Fruit fly (Drosophila melanogaster) whole organism, embryonic: ENCODE results near the gene CG13843.
A peak's percentile ranks its signal among the peaks of the same experiment; 100 is the strongest.

ENCODE experiments used
- CG10366 ChIP-seq: fragments of 200-800 bp; sonication (Bioruptor generic); IDR thresholded peaks from 2 replicates; pipeline ENCODE4 v1.3.6; 2022; ENCODE audit warnings: missing biosample characterization, missing genetic modification characterization
- CG10462 ChIP-seq: fragments of 200-800 bp; sonication (Bioruptor generic); optimal IDR thresholded peaks from 2 replicates; lab custom pipeline; 2016; ENCODE audit warnings: missing biosample characterization, missing genetic modification characterization
- CG11085 ChIP-seq: fragments of 200-800 bp; sonication (Bioruptor generic); IDR thresholded peaks from 2 replicates; pipeline ENCODE4 v1.3.6; 2022; ENCODE audit warnings: missing biosample characterization, missing genetic modification characterization
- CG11560 ChIP-seq: fragments of 200-800 bp; sonication (Bioruptor generic); IDR thresholded peaks from 3 replicates; pipeline ENCODE4 v1.3.6; 2022; ENCODE audit warnings: missing biosample characterization, missing genetic modification characterization
- CG11696 ChIP-seq: fragments of 200-800 bp; sonication (Bioruptor generic); IDR thresholded peaks from 2 replicates; pipeline ENCODE4 v1.3.6; 2022; ENCODE audit warnings: missing biosample characterization, missing genetic modification characterization
- CG13624 ChIP-seq: fragments of 200-800 bp; sonication (Bioruptor generic); optimal IDR thresholded peaks from 2 replicates; lab custom pipeline; 2016; ENCODE audit warnings: missing biosample characterization, missing genetic modification characterization
- CG13775 ChIP-seq: fragments of 200-800 bp; sonication (Bioruptor generic); optimal IDR thresholded peaks from 3 replicates; lab custom pipeline; 2017; ENCODE audit warnings: missing biosample characterization, mild to moderate bottlenecking, missing genetic modification characterization
- CG14050 ChIP-seq: fragments of 200-800 bp; sonication (Bioruptor generic); IDR thresholded peaks from 3 replicates; pipeline ENCODE4 v1.3.6; 2022; ENCODE audit warnings: missing biosample characterization, missing genetic modification characterization
- CG16813 ChIP-seq: fragments of 200-800 bp; sonication (Bioruptor generic); IDR thresholded peaks from 3 replicates; pipeline ENCODE4 v1.3.6; 2022; ENCODE audit warnings: missing biosample characterization, missing genetic modification characterization; ENCODE audit not compliant: partially characterized antibody
- CG17385 ChIP-seq: fragments of 200-800 bp; sonication (Bioruptor generic); optimal IDR thresholded peaks from 3 replicates; lab custom pipeline; 2018; ENCODE audit warnings: missing biosample characterization, mild to moderate bottlenecking, missing genetic modification characterization
- CG17612 ChIP-seq: fragments of 200-800 bp; sonication (Bioruptor generic); IDR thresholded peaks from 2 replicates; pipeline ENCODE4 v1.3.6; 2022; ENCODE audit warnings: missing biosample characterization, missing genetic modification characterization
- CG18262 ChIP-seq: fragments of 200-800 bp; optimal IDR thresholded peaks from 3 replicates; lab custom pipeline; 2019; ENCODE audit warnings: missing biosample characterization, mild to moderate bottlenecking, missing genetic modification characterization, moderate library complexity
- CG2116 ChIP-seq: fragments of 200-800 bp; sonication (Bioruptor generic); optimal IDR thresholded peaks from 3 replicates; lab custom pipeline; 2018; ENCODE audit warnings: missing biosample characterization, mild to moderate bottlenecking, missing genetic modification characterization
- CG30403 ChIP-seq: fragments of 200-800 bp; sonication (Bioruptor generic); optimal IDR thresholded peaks from 3 replicates; lab custom pipeline; 2016; ENCODE audit warnings: missing biosample characterization, missing genetic modification characterization
- CG3847 ChIP-seq: fragments of 200-800 bp; sonication (Bioruptor generic); IDR thresholded peaks from 2 replicates; pipeline ENCODE4 v1.3.6; 2022; ENCODE audit warnings: missing biosample characterization, missing genetic modification characterization
- CG4282 ChIP-seq: fragments of 200-800 bp; sonication (Bioruptor generic); optimal IDR thresholded peaks from 2 replicates; lab custom pipeline; 2016; ENCODE audit warnings: missing biosample characterization, missing genetic modification characterization
- CG4328 ChIP-seq: fragments of 200-800 bp; sonication (Bioruptor generic); optimal IDR thresholded peaks from 3 replicates; lab custom pipeline; 2017; ENCODE audit warnings: missing biosample characterization, missing genetic modification reagents, missing genetic modification characterization
- CG4617 ChIP-seq: fragments of 200-800 bp; sonication (Bioruptor generic); optimal IDR thresholded peaks from 3 replicates; lab custom pipeline; 2016; ENCODE audit warnings: missing biosample characterization, missing genetic modification characterization, borderline replicate concordance
- CG6791 ChIP-seq: fragments of 200-800 bp; sonication (Bioruptor generic); IDR thresholded peaks from 3 replicates; pipeline ENCODE4 v1.3.6; 2022; ENCODE audit warnings: missing biosample characterization, missing genetic modification characterization; ENCODE audit not compliant: partially characterized antibody
- CG9215 ChIP-seq: fragments of 200-800 bp; sonication (Bioruptor generic); IDR thresholded peaks from 2 replicates; pipeline ENCODE4 v1.3.6; 2022; ENCODE audit warnings: missing biosample characterization, missing genetic modification characterization
- CTCF ChIP-seq: fragments of 200-800 bp; sonication (Bioruptor generic); optimal IDR thresholded peaks from 2 replicates; lab custom pipeline; 2017; ENCODE audit warnings: missing biosample characterization, mild to moderate bottlenecking, missing genetic modification characterization, moderate library complexity
- D19B ChIP-seq: fragments of 200-800 bp; sonication (Bioruptor generic); optimal IDR thresholded peaks from 2 replicates; lab custom pipeline; 2017; ENCODE audit warnings: missing biosample characterization, mild to moderate bottlenecking, missing genetic modification characterization
- Drgx ChIP-seq: fragments of 200-800 bp; sonication (Bioruptor generic); IDR thresholded peaks from 2 replicates; pipeline ENCODE4 v1.3.6; 2022; ENCODE audit warnings: missing biosample characterization, missing genetic modification characterization
- E2f2 ChIP-seq: fragments of 200-800 bp; sonication (Bioruptor generic); IDR thresholded peaks from 2 replicates; pipeline ENCODE4 v1.3.6; 2022; ENCODE audit warnings: missing biosample characterization, missing genetic modification characterization
- Gsc ChIP-seq: fragments of 200-800 bp; sonication (Bioruptor generic); IDR thresholded peaks from 2 replicates; pipeline ENCODE4 v1.3.6; 2022; ENCODE audit warnings: missing biosample characterization, missing genetic modification characterization
- Gug ChIP-seq: fragments of 200-800 bp; sonication (Bioruptor generic); IDR thresholded peaks from 4 replicates; pipeline ENCODE4 v1.3.6; 2022; ENCODE audit warnings: missing biosample characterization, missing genetic modification characterization
- Hand ChIP-seq: fragments of 200-800 bp; sonication (Bioruptor generic); optimal IDR thresholded peaks from 2 replicates; lab custom pipeline; 2017; ENCODE audit warnings: mild to moderate bottlenecking, missing biosample characterization, missing genetic modification reagents, missing genetic modification characterization
- MESR4 ChIP-seq: fragments of 200-800 bp; sonication (Bioruptor generic); optimal IDR thresholded peaks from 2 replicates; lab custom pipeline; 2018; ENCODE audit warnings: missing biosample characterization, mild to moderate bottlenecking, missing genetic modification characterization, moderate library complexity
- Max ChIP-seq: fragments of 200-800 bp; sonication (Bioruptor generic); optimal IDR thresholded peaks from 2 replicates; lab custom pipeline; 2016; ENCODE audit warnings: missing biosample characterization, mild to moderate bottlenecking, missing genetic modification characterization
- Myb ChIP-seq: fragments of 200-800 bp; sonication (Bioruptor generic); optimal IDR thresholded peaks from 2 replicates; lab custom pipeline; 2016; ENCODE audit warnings: missing biosample characterization, missing genetic modification characterization
- PHDP ChIP-seq: fragments of 200-800 bp; sonication (Bioruptor generic); optimal IDR thresholded peaks from 3 replicates; lab custom pipeline; 2018; ENCODE audit warnings: missing biosample characterization, mild to moderate bottlenecking, missing genetic modification characterization, moderate library complexity
- Vsx1 ChIP-seq: fragments of 200-800 bp; sonication (Bioruptor generic); optimal IDR thresholded peaks from 2 replicates; lab custom pipeline; 2017; ENCODE audit warnings: missing biosample characterization, mild to moderate bottlenecking, missing genetic modification characterization, missing genetic modification reagents
- ato ChIP-seq: fragments of 200-800 bp; sonication (Bioruptor generic); IDR thresholded peaks from 2 replicates; pipeline ENCODE4 v1.3.6; 2022; ENCODE audit warnings: missing biosample characterization, missing genetic modification characterization; ENCODE audit not compliant: partially characterized antibody
- cg ChIP-seq: fragments of 200-800 bp; sonication (Bioruptor generic); optimal IDR thresholded peaks from 3 replicates; lab custom pipeline; 2019; ENCODE audit warnings: missing biosample characterization, mild to moderate bottlenecking, missing genetic modification characterization, moderate library complexity
- dimm ChIP-seq: fragments of 200-800 bp; sonication (Bioruptor generic); IDR thresholded peaks from 2 replicates; pipeline ENCODE4 v1.3.6; 2022; ENCODE audit warnings: missing biosample characterization, missing genetic modification characterization
- dpn ChIP-seq, 2 experiments: fragments of 200-800 bp; sonication (Bioruptor generic); optimal IDR thresholded peaks; 3 replicates each; lab custom pipeline; 2016; ENCODE audit warnings: missing biosample characterization in 2 of 2, missing genetic modification characterization in 2 of 2
- esg ChIP-seq: fragments of 200-800 bp; sonication (Bioruptor generic); conservative IDR thresholded peaks from 2 replicates; pipeline ENCODE4 v1.3.6; 2022; ENCODE audit warnings: missing biosample characterization, missing genetic modification characterization
- exex ChIP-seq: fragments of 200-800 bp; sonication (Bioruptor generic); optimal IDR thresholded peaks from 4 replicates; lab custom pipeline; 2018; ENCODE audit warnings: missing biosample characterization, mild to moderate bottlenecking, missing genetic modification characterization, moderate library complexity
- ftz-f1 ChIP-seq: fragments of 200-800 bp; sonication (Bioruptor generic); optimal IDR thresholded peaks from 2 replicates; lab custom pipeline; 2016; ENCODE audit warnings: missing biosample characterization, missing genetic modification characterization
- grn ChIP-seq: fragments of 200-800 bp; sonication (Bioruptor generic); optimal IDR thresholded peaks from 3 replicates; lab custom pipeline; 2017; ENCODE audit warnings: missing biosample characterization, missing genetic modification characterization
- inv ChIP-seq: fragments of 200-800 bp; sonication (Bioruptor generic); IDR thresholded peaks from 2 replicates; pipeline ENCODE4 v1.3.6; 2022; ENCODE audit warnings: missing biosample characterization, missing genetic modification characterization; ENCODE audit not compliant: partially characterized antibody
- knrl ChIP-seq: fragments of 200-800 bp; sonication (Bioruptor generic); IDR thresholded peaks from 3 replicates; pipeline ENCODE4 v1.3.6; 2022; ENCODE audit warnings: missing biosample characterization, missing genetic modification characterization; ENCODE audit not compliant: partially characterized antibody
- ro ChIP-seq: fragments of 200-800 bp; sonication (Bioruptor generic); IDR thresholded peaks from 2 replicates; pipeline ENCODE4 v1.3.6; 2022; ENCODE audit warnings: missing biosample characterization, missing genetic modification characterization
- row ChIP-seq: fragments of 200-800 bp; sonication (Bioruptor generic); IDR thresholded peaks from 3 replicates; pipeline ENCODE4 v1.3.6; 2022; ENCODE audit warnings: missing biosample characterization, missing genetic modification characterization
- sc ChIP-seq, 3 experiments: fragments of >200 bp in 2 of 3; fragments of 200-800 bp in 1 of 3; sonication (Bioruptor generic) in 1 of 3; optimal IDR thresholded peaks; 2 replicates in 2 of 3; 3 replicates in 1 of 3; lab custom pipeline; 2017; ENCODE audit warnings: mild to moderate bottlenecking in 1 of 3, missing biosample characterization in 1 of 3, missing genetic modification characterization in 1 of 3, missing genetic modification reagents in 1 of 3
- shn ChIP-seq: fragments of 200-800 bp; sonication (Bioruptor generic); optimal IDR thresholded peaks from 3 replicates; lab custom pipeline; 2016; ENCODE audit warnings: missing biosample characterization, missing genetic modification characterization
- sna ChIP-seq: fragments of 200-800 bp; sonication (Bioruptor generic); IDR thresholded peaks from 2 replicates; pipeline ENCODE4 v1.3.6; 2022; ENCODE audit warnings: missing biosample characterization, missing genetic modification characterization; ENCODE audit not compliant: partially characterized antibody
- unc-4 ChIP-seq: fragments of 200-800 bp; sonication (Bioruptor generic); IDR thresholded peaks from 2 replicates; pipeline ENCODE4 v1.3.6; 2022; ENCODE audit warnings: missing biosample characterization, missing genetic modification characterization; ENCODE audit not compliant: partially characterized antibody
- usp ChIP-seq: fragments of >200 bp; optimal IDR thresholded peaks from 2 replicates; lab custom pipeline; 2017; ENCODE audit warnings: missing biosample characterization, missing genetic modification characterization
- z ChIP-seq: fragments of 200-800 bp; sonication (Bioruptor generic); IDR thresholded peaks from 3 replicates; pipeline ENCODE4 v1.3.6; 2022; ENCODE audit warnings: missing biosample characterization, missing genetic modification characterization
- zfh2 ChIP-seq: fragments of 200-800 bp; sonication (Bioruptor generic); optimal IDR thresholded peaks from 2 replicates; lab custom pipeline; 2016; ENCODE audit warnings: missing biosample characterization, missing genetic modification characterization

Gene CG13843

DNA sequence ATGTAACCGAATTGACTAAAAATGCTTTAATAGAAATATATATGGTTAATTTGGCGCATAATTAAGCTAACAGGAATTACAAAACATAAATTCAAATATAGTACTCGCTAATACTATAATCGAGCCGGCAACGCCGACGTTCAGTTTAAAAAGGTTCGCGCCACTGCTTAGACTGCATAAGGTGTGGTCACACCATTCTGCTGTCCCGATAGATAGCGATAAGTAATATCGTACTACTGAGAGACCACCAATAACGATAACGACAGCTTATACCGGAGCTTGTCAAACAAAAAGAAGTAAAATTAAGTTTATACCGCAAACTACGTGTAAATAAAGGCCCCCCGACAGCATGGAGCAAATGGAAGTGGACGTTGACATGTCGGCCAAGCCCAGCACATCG lies 28.7 kb upstream of the CG13843 start, which contains the start of gene CSN6 (continued):
- TF ChIP-seq CTCF (peak; percentile 25), MESR4 (GFP tag; lab: Kevin White, UChicago) (peak; percentile 56), exex (tag; lab: Kevin White, UChicago) (peak; percentile 14), Gsc (GFP tag; lab: Robert Waterston, UW) (no peak), PHDP (tag; lab: Kevin White, UChicago) (no peak), CG4282 (GFP tag; lab: Kevin White, UChicago) (no peak), row (GFP tag; lab: Robert Waterston, UW) (peak; percentile 18; the same call in 1 of the 3 replicates), esg (no peak), sna (GFP tag; lab: Robert Waterston, UW) (peak; percentile 79), CG10366 (GFP tag; lab: Robert Waterston, UW) (no peak), ftz-f1 (GFP tag; lab: Kevin White, UChicago) (peak; percentile 42), z (GFP tag; lab: Robert Waterston, UW) (no peak), Gug (GFP tag; lab: Robert Waterston, UW) (no peak; the same call in 3 of the 4 replicates), CG3847 (GFP tag; lab: Robert Waterston, UW) (peak; percentile 49), Max (no peak), shn (no peak), cg (no peak), CG18262 (no peak), inv (peak; percentile 69; the same call in 1 of the 2 replicates), sc (optimal IDR thresholded peaks at IDR 0.05; lab: Kevin White, UChicago) (no peak), sc (GFP tag; optimal IDR thresholded peaks at IDR 0.05; lab: Kevin White, UChicago) (no peak), CG17612 (GFP tag; lab: Robert Waterston, UW) (no peak), D19B (GFP tag; lab: Kevin White, UChicago) (no peak), CG4617 (GFP tag; lab: Kevin White, UChicago) (peak; percentile 37), usp (no peak), Drgx (GFP tag; lab: Robert Waterston, UW) (no peak), E2f2 (peak; percentile 91), CG17385 (no peak), CG10462 (GFP tag; lab: Kevin White, UChicago) (no peak), CG6791 (GFP tag; lab: Robert Waterston, UW) (peak; percentile 90), CG11085 (GFP tag; lab: Robert Waterston, UW) (no peak), ato (peak; percentile 86), CG13775 (no peak), CG4328 (GFP tag; lab: Kevin White, UChicago) (no peak), Hand (GFP tag; lab: Kevin White, UChicago) (no peak), Myb (peak; percentile 91), CG16813 (GFP tag; lab: Robert Waterston, UW) (peak; percentile 79), dpn (GFP tag; optimal IDR thresholded peaks at IDR 0.05; lab: Kevin White, UChicago) (peak in 1 of 2 experiments; percentile 22), CG11560 (peak; percentile 22; the same call in 1 of the 3 replicates), CG30403 (no peak), grn (GFP tag; lab: Kevin White, UChicago) (peak; percentile 6), knrl (peak; percentile 85), Vsx1 (GFP tag; lab: Kevin White, UChicago) (no peak), dimm (GFP tag; lab: Robert Waterston, UW) (no peak), CG14050 (GFP tag; lab: Robert Waterston, UW) (no peak), CG9215 (GFP tag; lab: Robert Waterston, UW) (no peak), CG11696 (GFP tag; lab: Robert Waterston, UW) (no peak), CG2116 (GFP tag; lab: Kevin White, UChicago) (peak; percentile 55), zfh2 (GFP tag; lab: Kevin White, UChicago) (peak; percentile 4), CG13624 (GFP tag; lab: Kevin White, UChicago) (peak; percentile 44), ro (GFP tag; lab: Robert Waterston, UW) (no peak), unc-4 (GFP tag; lab: Robert Waterston, UW) (peak; percentile 92)
